Fruit fly (Drosophila melanogaster) whole organism, embryonic: Measurements from ENCODE around the gene CG12321.

Source experiments
- Atf6 ChIP-seq: fragments of 200-800 bp; sonication (Bioruptor generic); IDR thresholded peaks from 2 replicates; pipeline ENCODE4 v1.3.6; 2022; ENCODE audit warnings: missing biosample characterization, missing genetic modification characterization
- CG10431 ChIP-seq: fragments of 200-800 bp; sonication (Bioruptor generic); optimal IDR thresholded peaks from 3 replicates; lab custom pipeline; 2018; ENCODE audit warnings: missing biosample characterization, mild to moderate bottlenecking, missing genetic modification characterization
- CG10654 ChIP-seq: fragments of 200-800 bp; sonication (Bioruptor generic); optimal IDR thresholded peaks from 2 replicates; lab custom pipeline; 2016; ENCODE audit warnings: missing biosample characterization, missing genetic modification characterization
- CG11560 ChIP-seq: fragments of 200-800 bp; sonication (Bioruptor generic); IDR thresholded peaks from 3 replicates; pipeline ENCODE4 v1.3.6; 2022; ENCODE audit warnings: missing biosample characterization, missing genetic modification characterization
- CG13123 ChIP-seq: fragments of 200-800 bp; sonication (Bioruptor generic); optimal IDR thresholded peaks from 2 replicates; lab custom pipeline; 2016; ENCODE audit warnings: missing biosample characterization, missing genetic modification characterization
- CG13296 ChIP-seq: fragments of 200-800 bp; sonication (Bioruptor generic); optimal IDR thresholded peaks from 3 replicates; lab custom pipeline; 2018; ENCODE audit warnings: missing biosample characterization, mild to moderate bottlenecking, missing genetic modification characterization
- CG13894 ChIP-seq: fragments of 200-800 bp; sonication (Bioruptor generic); optimal IDR thresholded peaks from 3 replicates; lab custom pipeline; 2018; ENCODE audit warnings: missing biosample characterization, mild to moderate bottlenecking, missing genetic modification characterization, moderate library complexity
- CG14710 ChIP-seq: fragments of 200-800 bp; sonication (Bioruptor generic); optimal IDR thresholded peaks from 3 replicates; lab custom pipeline; 2019; ENCODE audit warnings: missing biosample characterization, mild to moderate bottlenecking, missing genetic modification characterization, moderate library complexity
- CG15011 ChIP-seq: fragments of 200-800 bp; sonication (Bioruptor generic); optimal IDR thresholded peaks from 3 replicates; lab custom pipeline; 2018; ENCODE audit warnings: missing biosample characterization, mild to moderate bottlenecking, missing genetic modification characterization
- CG1529 ChIP-seq: fragments of 200-800 bp; sonication (Bioruptor generic); optimal IDR thresholded peaks from 3 replicates; lab custom pipeline; 2018; ENCODE audit warnings: missing biosample characterization, missing genetic modification characterization
- CG2120 ChIP-seq: fragments of 200-800 bp; sonication (Bioruptor generic); optimal IDR thresholded peaks from 3 replicates; lab custom pipeline; 2016; ENCODE audit warnings: missing biosample characterization, missing genetic modification characterization
- CG2202 ChIP-seq: fragments of 200-800 bp; sonication (Bioruptor generic); optimal IDR thresholded peaks from 2 replicates; lab custom pipeline; 2018; ENCODE audit warnings: missing biosample characterization, mild to moderate bottlenecking, missing genetic modification characterization
- CG2678 ChIP-seq: fragments of 200-800 bp; sonication (Bioruptor generic); optimal IDR thresholded peaks from 3 replicates; lab custom pipeline; 2019; ENCODE audit warnings: missing biosample characterization, mild to moderate bottlenecking, missing genetic modification characterization, moderate library complexity
- CG34422 ChIP-seq: fragments of 200-800 bp; sonication (Bioruptor generic); IDR thresholded peaks from 3 replicates; pipeline ENCODE4 v1.3.6; 2022; ENCODE audit warnings: missing biosample characterization, missing genetic modification characterization
- CG5953 ChIP-seq: fragments of 200-800 bp; sonication (Bioruptor generic); IDR thresholded peaks from 2 replicates; pipeline ENCODE4 v1.3.6; 2022; ENCODE audit warnings: missing biosample characterization, missing genetic modification characterization
- CG6683 ChIP-seq: fragments of 200-800 bp; sonication (Bioruptor generic); optimal IDR thresholded peaks from 2 replicates; lab custom pipeline; 2017; ENCODE audit warnings: missing biosample characterization, mild to moderate bottlenecking, missing genetic modification characterization, missing genetic modification reagents
- CG6791 ChIP-seq: fragments of 200-800 bp; sonication (Bioruptor generic); IDR thresholded peaks from 3 replicates; pipeline ENCODE4 v1.3.6; 2022; ENCODE audit warnings: missing biosample characterization, missing genetic modification characterization; ENCODE audit not compliant: partially characterized antibody
- CG7372 ChIP-seq: fragments of 200-800 bp; sonication (Bioruptor generic); IDR thresholded peaks from 2 replicates; pipeline ENCODE4 v1.3.6; 2022; ENCODE audit warnings: missing biosample characterization, missing genetic modification characterization
- CG8089 ChIP-seq: fragments of 200-800 bp; sonication (Bioruptor generic); optimal IDR thresholded peaks from 3 replicates; lab custom pipeline; 2016; ENCODE audit warnings: missing biosample characterization, missing genetic modification characterization
- CG9876 ChIP-seq: fragments of 200-800 bp; sonication (Bioruptor generic); optimal IDR thresholded peaks from 2 replicates; lab custom pipeline; 2016; ENCODE audit warnings: missing biosample characterization, missing genetic modification characterization
- Chrac-16 ChIP-seq: fragments of 200-800 bp; sonication (Bioruptor generic); optimal IDR thresholded peaks from 3 replicates; lab custom pipeline; 2016; ENCODE audit warnings: missing biosample characterization, missing genetic modification characterization
- Dref ChIP-seq: fragments of 200-800 bp; sonication (Bioruptor generic); IDR thresholded peaks from 2 replicates; pipeline ENCODE4 v1.3.6; 2022; ENCODE audit warnings: missing biosample characterization, missing genetic modification characterization
- Gsc ChIP-seq: fragments of 200-800 bp; sonication (Bioruptor generic); IDR thresholded peaks from 2 replicates; pipeline ENCODE4 v1.3.6; 2022; ENCODE audit warnings: missing biosample characterization, missing genetic modification characterization
- Neu2 ChIP-seq: fragments of 200-800 bp; sonication (Bioruptor generic); optimal IDR thresholded peaks from 3 replicates; lab custom pipeline; 2016; ENCODE audit warnings: missing biosample characterization, missing genetic modification characterization, borderline replicate concordance
- Nf-YB ChIP-seq: fragments of 200-800 bp; sonication (Bioruptor generic); optimal IDR thresholded peaks from 3 replicates; lab custom pipeline; 2019; ENCODE audit warnings: missing biosample characterization, mild to moderate bottlenecking, missing genetic modification characterization, moderate library complexity
- Oli ChIP-seq: fragments of 200-800 bp; sonication (Bioruptor generic); optimal IDR thresholded peaks from 2 replicates; lab custom pipeline; 2018; ENCODE audit warnings: missing biosample characterization, mild to moderate bottlenecking, missing genetic modification characterization, moderate library complexity
- Sox102F ChIP-seq: fragments of 200-800 bp; sonication (Bioruptor generic); optimal IDR thresholded peaks from 2 replicates; lab custom pipeline; 2018; ENCODE audit warnings: missing biosample characterization, mild to moderate bottlenecking, missing genetic modification characterization, moderate library complexity
- Sry-δ ChIP-seq: fragments of 200-800 bp; sonication (Bioruptor generic); optimal IDR thresholded peaks from 2 replicates; lab custom pipeline; 2016; ENCODE audit warnings: missing biosample characterization, missing genetic modification characterization
- TFAM ChIP-seq: fragments of 200-800 bp; sonication (Bioruptor generic); optimal IDR thresholded peaks from 2 replicates; lab custom pipeline; 2017; ENCODE audit warnings: missing biosample characterization, missing genetic modification characterization, inconsistent platforms
- Xrp1 ChIP-seq: fragments of 200-800 bp; sonication (Bioruptor generic); IDR thresholded peaks from 2 replicates; pipeline ENCODE4 v1.3.6; 2022; ENCODE audit warnings: missing biosample characterization, missing genetic modification characterization
- bab2 ChIP-seq: fragments of 200-800 bp; sonication (Bioruptor generic); optimal IDR thresholded peaks from 2 replicates; lab custom pipeline; 2016; ENCODE audit warnings: missing biosample characterization, missing genetic modification characterization
- dysf ChIP-seq: fragments of 200-800 bp; sonication (Bioruptor generic); IDR thresholded peaks from 3 replicates; pipeline ENCODE4 v1.3.6; 2022; ENCODE audit warnings: missing biosample characterization, missing genetic modification characterization
- esg ChIP-seq: fragments of 200-800 bp; sonication (Bioruptor generic); conservative IDR thresholded peaks from 2 replicates; pipeline ENCODE4 v1.3.6; 2022; ENCODE audit warnings: missing biosample characterization, missing genetic modification characterization
- fd3F ChIP-seq: fragments of 200-800 bp; sonication (Bioruptor generic); optimal IDR thresholded peaks from 2 replicates; lab custom pipeline; 2018; ENCODE audit warnings: missing biosample characterization, mild to moderate bottlenecking, missing genetic modification characterization, moderate library complexity
- fd64A ChIP-seq: fragments of 200-800 bp; sonication (Bioruptor generic); optimal IDR thresholded peaks from 3 replicates; lab custom pipeline; 2018; ENCODE audit warnings: missing biosample characterization, mild to moderate bottlenecking, missing genetic modification characterization
- ftz-f1 ChIP-seq: fragments of 200-800 bp; sonication (Bioruptor generic); optimal IDR thresholded peaks from 2 replicates; lab custom pipeline; 2016; ENCODE audit warnings: missing biosample characterization, missing genetic modification characterization
- h ChIP-seq: fragments of >200 bp; optimal IDR thresholded peaks from 2 replicates; lab custom pipeline; 2017
- jing ChIP-seq: fragments of 200-800 bp; sonication (Bioruptor generic); optimal IDR thresholded peaks from 2 replicates; lab custom pipeline; 2018; ENCODE audit warnings: missing biosample characterization, mild to moderate bottlenecking, missing genetic modification characterization
- onecut ChIP-seq: fragments of 200-800 bp; sonication (Bioruptor generic); IDR thresholded peaks from 2 replicates; pipeline ENCODE4 v1.3.6; 2022; ENCODE audit warnings: missing biosample characterization, missing genetic modification characterization
- otp ChIP-seq: fragments of 200-800 bp; sonication (Bioruptor generic); IDR thresholded peaks from 3 replicates; pipeline ENCODE4, ENCODE4 v1.3.6; 2022; ENCODE audit warnings: missing biosample characterization, missing genetic modification characterization
- pan ChIP-seq, 4 experiments: fragments of >200 bp in 3 of 4; fragments of 200-800 bp in 1 of 4; sonication (Bioruptor generic) in 1 of 4; optimal IDR thresholded peaks in 3 of 4; IDR thresholded peaks in 1 of 4; 2 replicates each; pipeline versions ENCODE4 v1.3.6 to Lab custom; 2017 to 2022; ENCODE audit warnings: missing biosample characterization in 2 of 4, missing genetic modification characterization in 2 of 4, mixed read lengths in 1 of 4
- peb ChIP-seq: fragments of 200-800 bp; sonication (Bioruptor generic); IDR thresholded peaks from 2 replicates; pipeline ENCODE4 v1.3.6; 2022; ENCODE audit warnings: missing biosample characterization, missing genetic modification characterization
- sc ChIP-seq, 3 experiments: fragments of >200 bp in 2 of 3; fragments of 200-800 bp in 1 of 3; sonication (Bioruptor generic) in 1 of 3; optimal IDR thresholded peaks; 2 replicates in 2 of 3; 3 replicates in 1 of 3; lab custom pipeline; 2017; ENCODE audit warnings: mild to moderate bottlenecking in 1 of 3, missing biosample characterization in 1 of 3, missing genetic modification characterization in 1 of 3, missing genetic modification reagents in 1 of 3
- scrt ChIP-seq: fragments of 200-800 bp; sonication (Bioruptor generic); optimal IDR thresholded peaks from 2 replicates; lab custom pipeline; 2018; ENCODE audit warnings: missing biosample characterization, mild to moderate bottlenecking, missing genetic modification characterization, moderate library complexity
- slp2 ChIP-seq: fragments of 200-800 bp; sonication (Bioruptor generic); optimal IDR thresholded peaks from 2 replicates; lab custom pipeline; 2016; ENCODE audit warnings: missing biosample characterization, missing genetic modification characterization
- so ChIP-seq: fragments of 200-800 bp; sonication (Bioruptor generic); IDR thresholded peaks from 3 replicates; pipeline ENCODE4 v1.3.6; 2022; ENCODE audit warnings: missing biosample characterization, missing genetic modification characterization
- sug ChIP-seq: fragments of 200-800 bp; optimal IDR thresholded peaks from 2 replicates; lab custom pipeline; 2019; ENCODE audit warnings: missing biosample characterization, mild to moderate bottlenecking, missing genetic modification characterization, moderate library complexity
- usp ChIP-seq: fragments of >200 bp; optimal IDR thresholded peaks from 2 replicates; lab custom pipeline; 2017; ENCODE audit warnings: missing biosample characterization, missing genetic modification characterization
- zfh2 ChIP-seq: fragments of 200-800 bp; sonication (Bioruptor generic); optimal IDR thresholded peaks from 2 replicates; lab custom pipeline; 2016; ENCODE audit warnings: missing biosample characterization, missing genetic modification characterization

The CG12321 gene

dm6 chr3R:18196991-18197801 lies 8.7 kb upstream of the CG12321 start (continued):
- TF ChIP-seq CG15011 (peak; percentile 27), CG14710 (tag; lab: Kevin White, UChicago) (peak; percentile 50), Dref (GFP tag; lab: Robert Waterston, UW) (no peak), Oli (peak; percentile 77), slp2 (GFP tag; lab: Kevin White, UChicago) (peak; percentile 50), CG7372 (GFP tag; lab: Robert Waterston, UW) (no peak), bab2 (peak; percentile 62), scrt (no peak), Sox102F (GFP tag; lab: Kevin White, UChicago) (peak; percentile 60), Gsc (GFP tag; lab: Robert Waterston, UW) (no peak), jing (GFP tag; lab: Kevin White, UChicago) (no peak), CG6791 (GFP tag; lab: Robert Waterston, UW) (no peak), Xrp1 (GFP tag; lab: Robert Waterston, UW) (no peak), CG9876 (GFP tag; lab: Kevin White, UChicago) (no peak), fd3F (GFP tag; lab: Kevin White, UChicago) (peak; percentile 22), so (no peak), dysf (GFP tag; lab: Robert Waterston, UW) (no peak), h (lab: Kevin White, UChicago) (no peak), CG13296 (GFP tag; lab: Kevin White, UChicago) (peak; percentile 39), CG6683 (GFP tag; lab: Kevin White, UChicago) (no peak), CG2678 (tag; lab: Kevin White, UChicago) (peak; percentile 80), peb (GFP tag; lab: Robert Waterston, UW) (no peak), CG5953 (GFP tag; lab: Robert Waterston, UW) (no peak), CG13894 (tag; lab: Kevin White, UChicago) (no peak), CG1529 (GFP tag; lab: Kevin White, UChicago) (peak; percentile 38), CG10654 (no peak), CG11560 (tag; lab: Robert Waterston, UW) (no peak), CG34422 (GFP tag; lab: Robert Waterston, UW) (no peak), CG10431 (GFP tag; lab: Kevin White, UChicago) (no peak), Atf6 (GFP tag; lab: Robert Waterston, UW) (no peak), sc (optimal IDR thresholded peaks at IDR 0.05; lab: Kevin White, UChicago) (no peak), sc (GFP tag; optimal IDR thresholded peaks at IDR 0.05; lab: Kevin White, UChicago) (peak; percentile 6), Chrac-16 (GFP tag; lab: Kevin White, UChicago) (peak; percentile 30), CG13123 (no peak), Neu2 (GFP tag; lab: Kevin White, UChicago) (no peak), sug (tag; lab: Kevin White, UChicago) (peak; percentile 40), esg (GFP tag; lab: Robert Waterston, UW) (no peak), zfh2 (no peak), Sry-δ (GFP tag; lab: Kevin White, UChicago) (no peak), Nf-YB (peak; percentile 31), CG2202 (no peak), CG2120 (GFP tag; lab: Kevin White, UChicago) (peak; percentile 61), CG8089 (GFP tag; lab: Kevin White, UChicago) (no peak), pan (optimal IDR thresholded peaks at IDR 0.05; lab: Kevin White, UChicago) (no peak), pan (GFP tag; optimal IDR thresholded peaks at IDR 0.05 in 1 of 2, IDR thresholded peaks at IDR 0.05 in 1 of 2) (no peak), onecut (peak; percentile 42), otp (GFP tag; lab: Robert Waterston, UW) (no peak), fd64A (no peak), TFAM (no peak), usp (GFP tag; lab: Kevin White, UChicago) (no peak), ftz-f1 (GFP tag; lab: Kevin White, UChicago) (no peak)
